Worm (Caenorhabditis elegans) whole organism, dauer: ENCODE data around the gene scl-27.

ENCODE experiments used
- unc-62 ChIP-seq: sonication (generic microtip); optimal IDR thresholded peaks from 2 replicates; lab custom pipeline; 2017; ENCODE audit warnings: missing biosample characterization, missing genetic modification reagents, missing genetic modification characterization

The scl-27 gene

ce11 chrV:392199-392678, 7.6 kb upstream of the scl-27 start, which contains the start of gene nhr-254:
Gene nhr-254 (plus strand): TSS chrV:392628.
- no peak for TF ChIP-seq unc-62

ce11 chrV:396309-396708, 3.5 kb upstream of the scl-27 start, which contains the start of gene nhr-253:
Gene nhr-253 (plus strand): TSS chrV:396593.
- no peak for TF ChIP-seq unc-62

ce11 chrV:403028-403427, 3.2 kb downstream of the scl-27 start, which contains the start of gene srh-62:
Gene srh-62 (minus strand): TSS chrV:403128.
- TF ChIP-seq unc-62: no peak

- TF ChIP-seq unc-62: no peak
These were observed 4.4 kb downstream of the scl-27 start, which contains the start of gene nhr-252 for ce11 chrV:404210-404669. Gene nhr-252 (plus strand): TSS chrV:404619.

ce11 chrV:412820-413219, 13.0 kb downstream of the scl-27 start:
- no peak for TF ChIP-seq unc-62

- TF ChIP-seq unc-62: no peak
These were observed 14.8 kb downstream of the scl-27 start, which contains the start of gene dod-19 for ce11 chrV:414630-415029. Gene dod-19 (minus strand): TSS chrV:414759.

ce11 chrV:415072-415471, 15.3 kb downstream of the scl-27 start:
- TF ChIP-seq unc-62: no peak

ce11 chrV:417656-418353, 18.0 kb downstream of the scl-27 start, which contains the start of gene irg-8:
Gene irg-8 (minus strand): TSS chrV:417706.
- no peak for TF ChIP-seq unc-62

ce11 chrV:418432-418831, 18.6 kb downstream of the scl-27 start, which contains the start of gene Y39D8A.1:
Gene Y39D8A.1 (plus strand): TSS chrV:418732.
- no peak for TF ChIP-seq unc-62

ce11 chrV:422133-422532, 22.3 kb downstream of the scl-27 start, which contains the start of gene dod-20:
Gene dod-20 (plus strand): TSS chrV:422433.
- TF ChIP-seq unc-62: no peak

- no peak for TF ChIP-seq unc-62
These were observed 24.3 kb downstream of the scl-27 start, which contains the start of gene B0554.5 for ce11 chrV:424140-424539. Gene B0554.5 (plus strand): TSS chrV:424440.

ce11 chrV:428844-429243, 29.0 kb downstream of the scl-27 start, which contains the start of gene B0554.4:
Gene B0554.4 (plus strand): TSS chrV:429144.
- TF ChIP-seq unc-62: no peak

- no peak for TF ChIP-seq unc-62
These were observed 33.2 kb downstream of the scl-27 start for ce11 chrV:432991-433390.

ce11 chrV:433898-434297, 34.1 kb downstream of the scl-27 start, which contains the start of gene B0554.2:
Gene B0554.2 (plus strand): TSS chrV:434198.
- TF ChIP-seq unc-62: no peak

ce11 chrV:438094-438493, 38.3 kb downstream of the scl-27 start, which contains the start of gene B0554.1:
Gene B0554.1 (plus strand): TSS chrV:438394.
- TF ChIP-seq unc-62: no peak

- no peak for TF ChIP-seq unc-62
These were observed 39.4 kb downstream of the scl-27 start for ce11 chrV:439183-439749.

- no peak for TF ChIP-seq unc-62
These were observed 41.1 kb downstream of the scl-27 start, which contains the start of gene B0554.7 for ce11 chrV:440923-441322. Gene B0554.7 (minus strand): TSS chrV:441023.
